Worm (Caenorhabditis elegans): ENCODE measurements around the gene ifp-1.

The ifp-1 gene

DNA sequence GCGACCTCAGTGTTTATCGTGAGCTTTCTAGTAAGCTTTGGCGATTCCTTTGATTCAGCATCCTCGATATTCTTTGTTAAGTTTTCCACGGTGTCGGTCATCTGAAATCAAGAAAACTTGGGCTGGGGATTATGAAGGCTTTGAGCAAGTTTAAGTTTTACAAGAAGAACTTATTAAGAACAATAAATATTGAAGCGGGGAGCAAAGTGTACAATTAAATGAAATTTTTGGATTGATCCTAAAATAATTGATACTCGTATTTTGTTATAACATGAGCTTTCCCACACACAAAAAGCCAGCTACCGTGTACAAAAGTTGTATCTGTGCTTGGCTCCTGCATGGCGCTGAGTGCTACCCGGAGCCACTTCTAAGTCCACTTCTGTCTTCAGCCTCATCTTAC is 45.0 kb downstream of the ifp-1 start, which contains the start of gene F34H10.3:
Gene F34H10.3 (minus strand): TSS at position 101 of the 400 bp plus-strand sequence.
- no peak for TF ChIP-seq tra-4 (tag; optimal IDR thresholded peaks at IDR 0.05)
- no peak for TF ChIP-seq ceh-13 (GFP tag; optimal IDR thresholded peaks at IDR 0.05)
- TF ChIP-seq aly-1 (tag; optimal IDR thresholded peaks at IDR 0.05): no peak

DNA sequence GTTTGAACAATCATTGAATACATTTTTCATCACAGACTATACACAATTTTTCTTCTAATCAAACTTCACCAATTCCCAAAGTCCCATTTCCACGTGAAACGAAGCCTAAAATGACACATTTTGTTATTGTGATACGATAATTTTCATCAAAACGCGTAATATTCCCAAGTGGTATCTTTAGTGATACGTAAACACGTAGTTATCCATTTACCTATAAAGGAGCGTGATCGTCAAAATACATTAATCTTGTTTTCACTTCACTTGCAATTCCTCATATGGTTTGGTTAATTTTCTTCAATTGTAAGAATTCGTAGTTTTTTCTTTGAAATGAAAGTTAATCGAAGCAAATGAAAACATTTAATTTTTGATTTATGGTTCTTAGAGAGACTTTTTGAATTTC is 50.4 kb downstream of the ifp-1 start:
- TF ChIP-seq tbx-11 (GFP tag; IDR thresholded peaks at IDR 0.05) (no peak), pes-1 (GFP tag; IDR thresholded peaks at IDR 0.05) (no peak), ama-1 (optimal IDR thresholded peaks at IDR 0.05) (no peak), ceh-36 (tag; optimal IDR thresholded peaks at IDR 0.05) (no peak), ceh-13 (GFP tag; optimal IDR thresholded peaks at IDR 0.05) (no peak), B0310.2 (tag; optimal IDR thresholded peaks at IDR 0.05) (no peak), tra-4 (tag; optimal IDR thresholded peaks at IDR 0.05) (no peak), hmg-4 (GFP tag; optimal IDR thresholded peaks at IDR 0.05) (no peak), aly-1 (tag; optimal IDR thresholded peaks at IDR 0.05) (no peak), scrt-1 (GFP tag; IDR thresholded peaks at IDR 0.05) (no peak), sea-1 (GFP tag; conservative IDR thresholded peaks at IDR 0.05) (no peak), hnd-1 (tag; optimal IDR thresholded peaks at IDR 0.05) (no peak), tbx-37 (GFP tag; conservative IDR thresholded peaks at IDR 0.05) (no peak), hmbx-1 (tag; optimal IDR thresholded peaks at IDR 0.05) (no peak), F13C5.2 (tag; optimal IDR thresholded peaks at IDR 0.05) (no peak), flt-1 (GFP tag; IDR thresholded peaks at IDR 0.05) (no peak), ets-7 (tag; optimal IDR thresholded peaks at IDR 0.05) (no peak)
